Fruit fly (Drosophila melanogaster) whole organism, wandering third instar larva: ENCODE measurements around the gene mag.

ENCODE experiments used
- Abd-B ChIP-seq: fragments of >200 bp; optimal IDR thresholded peaks from 2 replicates; lab custom pipeline; 2017; ENCODE audit warnings: missing biosample characterization, missing genetic modification characterization
- Dfd ChIP-seq: fragments of >200 bp; optimal IDR thresholded peaks from 2 replicates; lab custom pipeline; 2017; ENCODE audit warnings: missing biosample characterization, missing genetic modification characterization
- Hr83 ChIP-seq: fragments of 200-300 bp; sonication (Bioruptor generic); optimal IDR thresholded peaks from 2 replicates; lab custom pipeline; 2016; ENCODE audit warnings: missing biosample characterization, mild to moderate bottlenecking, missing genetic modification characterization, moderate library complexity; ENCODE audit not compliant: poor library complexity, severe bottlenecking
- N ChIP-seq: fragments of >200 bp; optimal IDR thresholded peaks from 2 replicates; lab custom pipeline; 2018; ENCODE audit warnings: missing biosample characterization, missing external identifiers, missing genetic modification characterization
- OdsH ChIP-seq: fragments of 200-800 bp; sonication (Bioruptor generic); optimal IDR thresholded peaks from 2 replicates; lab custom pipeline; 2016; ENCODE audit warnings: missing biosample characterization, mild to moderate bottlenecking, missing genetic modification characterization
- dl ChIP-seq, 2 experiments: fragments of 175-275, 200-275 bp in 1 of 2; fragments of 200-275 bp in 1 of 2; sonication (Bioruptor generic); optimal IDR thresholded peaks; lab custom pipeline; 2018; ENCODE audit warnings: mild to moderate bottlenecking in 2 of 2, missing biosample characterization in 2 of 2, missing genetic modification characterization in 2 of 2, moderate library complexity in 2 of 2; ENCODE audit not compliant: partially characterized antibody in 2 of 2, insufficient read depth in 1 of 2
- dmrt93B ChIP-seq: fragments of 200-800 bp; sonication (Bioruptor generic); optimal IDR thresholded peaks from 2 replicates; lab custom pipeline; 2018; ENCODE audit warnings: missing biosample characterization, mild to moderate bottlenecking, missing genetic modification characterization
- h ChIP-seq: fragments of 200-800 bp; sonication (Bioruptor generic); optimal IDR thresholded peaks from 3 replicates; lab custom pipeline; 2016; ENCODE audit warnings: missing biosample characterization, mild to moderate bottlenecking, missing genetic modification characterization
- pan ChIP-seq: fragments of >200 bp; optimal IDR thresholded peaks from 2 replicates; lab custom pipeline; 2017
- psq ChIP-seq: fragments of 200-800 bp; sonication (Bioruptor generic); optimal IDR thresholded peaks from 3 replicates; lab custom pipeline; 2017; ENCODE audit warnings: missing biosample characterization, mild to moderate bottlenecking, missing genetic modification characterization, moderate library complexity
- rgr ChIP-seq: fragments of 200-800 bp; sonication (Bioruptor generic); optimal IDR thresholded peaks from 3 replicates; lab custom pipeline; 2016; ENCODE audit warnings: missing biosample characterization, mild to moderate bottlenecking, missing genetic modification characterization
- sv ChIP-seq: fragments of 200-800 bp; sonication (Bioruptor generic); optimal IDR thresholded peaks from 3 replicates; lab custom pipeline; 2016; ENCODE audit warnings: missing biosample characterization, missing genetic modification characterization
- usp ChIP-seq: fragments of >200 bp; optimal IDR thresholded peaks from 2 replicates; lab custom pipeline; 2017; ENCODE audit warnings: missing biosample characterization, missing genetic modification characterization
- woc ChIP-seq: sonication (Bioruptor generic); optimal IDR thresholded peaks from 2 replicates; lab custom pipeline; 2016; ENCODE audit warnings: missing biosample characterization, mild to moderate bottlenecking, missing genetic modification characterization

DNA sequence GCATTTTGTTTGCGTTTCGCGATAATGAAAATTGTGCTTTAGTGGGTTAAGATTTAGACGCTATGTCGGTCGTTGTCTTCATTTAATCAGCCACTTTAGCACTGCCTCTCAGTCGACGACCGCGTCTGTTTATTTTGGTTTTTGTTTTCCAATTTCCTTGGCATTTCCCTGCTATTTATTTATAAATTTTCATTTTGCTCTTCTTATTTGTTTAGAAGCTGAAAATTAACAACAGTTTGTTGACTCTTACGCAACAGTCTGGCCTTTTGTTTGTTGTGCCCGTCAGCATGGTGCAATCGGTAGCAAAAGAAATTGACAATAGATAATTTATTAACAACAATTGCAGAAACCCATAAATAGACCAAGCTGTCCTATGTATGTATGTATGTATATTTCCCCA lies 47.1 kb downstream of the mag start:
- no peak for TF ChIP-seq h (GFP tag; lab: Kevin White, UChicago)
- TF ChIP-seq dmrt93B, result no peak
- TF ChIP-seq OdsH (GFP tag; lab: Kevin White, UChicago), result no peak
- no peak for TF ChIP-seq Dfd
- TF ChIP-seq usp (GFP tag; lab: Kevin White, UChicago), result no peak
- no peak for TF ChIP-seq rgr (GFP tag; lab: Kevin White, UChicago)
- TF ChIP-seq Hr83 (GFP tag; lab: Kevin White, UChicago), result no peak
- no peak for TF ChIP-seq Abd-B (GFP tag; lab: Kevin White, UChicago)
- TF ChIP-seq dl (GFP tag; optimal IDR thresholded peaks at IDR 0.05; lab: Kevin White, UChicago; ENCODE audit: insufficient read depth in 1 of 2, partially characterized antibody in 2 of 2), result no peak
- no peak for TF ChIP-seq woc
- no peak for TF ChIP-seq pan (lab: Kevin White, UChicago)
- TF ChIP-seq N (GFP tag; lab: Kevin White, UChicago), result no peak
- no peak for TF ChIP-seq sv (GFP tag; lab: Kevin White, UChicago)
- TF ChIP-seq psq (GFP tag; lab: Kevin White, UChicago), result no peak
